Fruit fly (Drosophila melanogaster): ENCODE data around the gene Hsp67Bc.
A peak's percentile ranks its signal among the peaks of the same experiment; 100 is the strongest.

The Hsp67Bc gene

DNA sequence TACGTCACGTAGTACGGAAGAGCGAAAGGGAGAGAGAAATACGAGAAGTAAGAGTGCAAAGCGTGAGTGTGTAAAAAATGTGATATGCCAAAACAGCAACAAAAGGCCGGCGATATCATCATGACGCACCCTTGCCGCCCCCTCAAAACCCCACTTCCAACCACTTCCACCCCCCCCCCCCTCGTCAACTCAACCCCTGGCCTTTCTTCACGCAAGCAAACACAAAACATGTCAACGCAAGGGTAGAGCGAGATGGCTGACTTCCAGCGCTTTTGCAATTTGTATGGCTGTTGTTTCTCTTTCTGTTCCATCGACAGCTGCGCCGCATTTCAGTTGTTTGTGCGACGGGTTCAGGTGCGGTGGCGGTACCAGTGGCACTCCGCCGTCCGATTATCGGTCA, 36.6 kb downstream of the Hsp67Bc start (continued):
- TF ChIP-seq Hey (tag; optimal IDR thresholded peaks at IDR 0.05) (no peak), CG8089 (GFP tag; optimal IDR thresholded peaks at IDR 0.05) (no peak), CG6254 (GFP tag; optimal IDR thresholded peaks at IDR 0.05) (no peak), CG7372 (GFP tag; IDR thresholded peaks at IDR 0.05) (peak; percentile 52; the same call in 1 of the 2 replicates), CG1832 (GFP tag; optimal IDR thresholded peaks at IDR 0.05) (peak; percentile 40), CG30020 (tag; optimal IDR thresholded peaks at IDR 0.05) (no peak), eve (GFP tag; optimal IDR thresholded peaks at IDR 0.05) (no peak), abd-A (tag; optimal IDR thresholded peaks at IDR 0.05) (peak; percentile 43), Trl (optimal IDR thresholded peaks at IDR 0.05) (peak; percentile 34 to 43), Trl (GFP tag; optimal IDR thresholded peaks at IDR 0.05) (no peak), sd (tag; optimal IDR thresholded peaks at IDR 0.05) (peak; percentile 36), CG12299 (tag; optimal IDR thresholded peaks at IDR 0.05) (no peak), HLH54F (GFP tag; optimal IDR thresholded peaks at IDR 0.05) (no peak), Jarid2 (GFP tag; optimal IDR thresholded peaks at IDR 0.05) (peak; percentile 3), CG10543 (GFP tag; optimal IDR thresholded peaks at IDR 0.05) (peak; percentile 24), CG12155 (GFP tag; optimal IDR thresholded peaks at IDR 0.05) (no peak), kni (GFP tag; optimal IDR thresholded peaks at IDR 0.05) (peak; percentile 47), nerfin-2 (GFP tag; IDR thresholded peaks at IDR 0.05; ENCODE audit: partially characterized antibody) (no peak), HmgZ (tag; optimal IDR thresholded peaks at IDR 0.05) (peak; percentile 14), CG2116 (GFP tag; optimal IDR thresholded peaks at IDR 0.05) (no peak), CG1647 (GFP tag; optimal IDR thresholded peaks at IDR 0.05) (no peak), CG18599 (GFP tag; optimal IDR thresholded peaks at IDR 0.05) (no peak), D19A (tag; optimal IDR thresholded peaks at IDR 0.05) (no peak), slbo (GFP tag; IDR thresholded peaks at IDR 0.05) (peak; percentile 50), YL-1 (GFP tag; optimal IDR thresholded peaks at IDR 0.05) (no peak), Dek (tag; optimal IDR thresholded peaks at IDR 0.05) (no peak), lmd (GFP tag; IDR thresholded peaks at IDR 0.05) (no peak), luna (GFP tag; optimal IDR thresholded peaks at IDR 0.05) (no peak), CG1602 (GFP tag; optimal IDR thresholded peaks at IDR 0.05) (no peak), hkb (optimal IDR thresholded peaks at IDR 0.05) (no peak), hkb (GFP tag; IDR thresholded peaks at IDR 0.05) (no peak), CG7271 (tag; optimal IDR thresholded peaks at IDR 0.05) (no peak), unc-4 (GFP tag; IDR thresholded peaks at IDR 0.05; ENCODE audit: partially characterized antibody) (no peak), sug (tag; optimal IDR thresholded peaks at IDR 0.05) (peak; percentile 65), btn (GFP tag; optimal IDR thresholded peaks at IDR 0.05) (no peak), CG7963 (GFP tag; IDR thresholded peaks at IDR 0.05; ENCODE audit: partially characterized antibody) (no peak), Opbp (GFP tag; IDR thresholded peaks at IDR 0.05; ENCODE audit: partially characterized antibody) (no peak), hb (GFP tag; IDR thresholded peaks at IDR 0.05; ENCODE audit: partially characterized antibody) (no peak), gce (GFP tag; IDR thresholded peaks at IDR 0.05) (no peak), CG9932 (GFP tag; IDR thresholded peaks at IDR 0.05) (peak; percentile 31; the same call in 1 of the 2 replicates), CG31224 (GFP tag; IDR thresholded peaks at IDR 0.05) (0 out of 2 replicates have a peak, but pooled peaks have one; percentile 4), HLH3B (GFP tag; IDR thresholded peaks at IDR 0.05) (0 out of 2 replicates have a peak, but pooled peaks have one; percentile 37), trh (GFP tag; optimal IDR thresholded peaks at IDR 0.05) (no peak), Ravus (GFP tag; IDR thresholded peaks at IDR 0.05) (no peak), exex (tag; optimal IDR thresholded peaks at IDR 0.05) (peak; percentile 17), salm (tag; optimal IDR thresholded peaks at IDR 0.05) (no peak), CG10321 (GFP tag; IDR thresholded peaks at IDR 0.05) (peak; percentile 44), CG34376 (GFP tag; optimal IDR thresholded peaks at IDR 0.05) (no peak), HLH4C (GFP tag; IDR thresholded peaks at IDR 0.05; ENCODE audit: partially characterized antibody) (peak; percentile 33; the same call in 2 of the 3 replicates)

Measured in whole organism, embryonic.